Worm (Caenorhabditis elegans) whole organism, mixed stage, embryonic: ENCODE results near the gene ttr-59.

Experiments
- bed-3 ChIP-seq: fragments of 200-800 bp; sonication (Bioruptor generic); optimal IDR thresholded peaks from 3 replicates; lab custom pipeline; 2018; ENCODE audit warnings: mild to moderate bottlenecking, missing genetic modification characterization, moderate library complexity, missing compliant biosample characterization
- nhr-28 ChIP-seq: fragments of 150-350 bp; optimal IDR thresholded peaks from 2 replicates; lab custom pipeline; 2014; ENCODE audit warnings: missing biosample characterization, missing genetic modification characterization
- pha-4 ChIP-seq: fragments of 150-350 bp; optimal IDR thresholded peaks from 2 replicates; lab custom pipeline; 2018; ENCODE audit warnings: missing biosample characterization, missing genetic modification reagents, missing genetic modification characterization

ce11 chrX:7376941-7377340, 47.3 kb downstream of the ttr-59 start, which contains the start of gene npr-8:
- TF ChIP-seq pha-4 (tag; lab: Kevin White, UChicago): no peak
- TF ChIP-seq bed-3 (GFP tag; lab: Kevin White, UChicago): no peak
- no peak for TF ChIP-seq nhr-28 (tag; lab: Kevin White, UChicago)
